Fruit fly (Drosophila melanogaster) whole organism, prepupa: Measurements from ENCODE around the gene CG11529.

Experiments used
- CG11294 ChIP-seq: fragments of 200-800 bp; sonication (Bioruptor generic); IDR thresholded peaks from 2 replicates; pipeline ENCODE4 v1.3.6; 2022; ENCODE audit warnings: missing biosample characterization, missing genetic modification characterization
- CG34406 ChIP-seq: fragments of 200-800 bp; sonication (Bioruptor generic); optimal IDR thresholded peaks from 3 replicates; lab custom pipeline; 2016; ENCODE audit warnings: missing biosample characterization, missing genetic modification characterization
- CG6163 ChIP-seq: fragments of 200-800 bp; sonication (Bioruptor generic); IDR thresholded peaks from 3 replicates; pipeline ENCODE4 v1.3.6; 2022; ENCODE audit warnings: missing biosample characterization, missing genetic modification characterization
- CG6854 ChIP-seq: fragments of 200-800 bp; sonication (Bioruptor generic); optimal IDR thresholded peaks from 2 replicates; lab custom pipeline; 2017; ENCODE audit warnings: missing biosample characterization, mild to moderate bottlenecking, missing genetic modification characterization
- CG8319 ChIP-seq: fragments of 200-800 bp; sonication (Bioruptor generic); optimal IDR thresholded peaks from 3 replicates; lab custom pipeline; 2016; ENCODE audit warnings: missing biosample characterization, missing genetic modification characterization
- Ets96B ChIP-seq: fragments of 200-800 bp; optimal IDR thresholded peaks from 2 replicates; lab custom pipeline; 2019; ENCODE audit warnings: missing biosample characterization, mild to moderate bottlenecking, missing genetic modification characterization, moderate library complexity
- Lpt ChIP-seq: fragments of 200-800 bp; sonication (Bioruptor generic); optimal IDR thresholded peaks from 3 replicates; lab custom pipeline; 2016; ENCODE audit warnings: missing biosample characterization, missing genetic modification characterization
- OdsH ChIP-seq: fragments of 200-800 bp; sonication (Bioruptor generic); optimal IDR thresholded peaks from 3 replicates; lab custom pipeline; 2016; ENCODE audit warnings: missing biosample characterization, missing genetic modification characterization
- acj6 ChIP-seq: fragments of 200-800 bp; sonication (Bioruptor generic); optimal IDR thresholded peaks from 3 replicates; lab custom pipeline; 2016; ENCODE audit warnings: missing biosample characterization, missing genetic modification characterization
- fkh ChIP-seq: fragments of 200-800 bp; sonication (Bioruptor generic); optimal IDR thresholded peaks from 3 replicates; lab custom pipeline; 2017; ENCODE audit warnings: missing biosample characterization, mild to moderate bottlenecking, missing genetic modification characterization, moderate library complexity
- salr ChIP-seq, 2 experiments: fragments of 200-800 bp; sonication (Bioruptor generic); optimal IDR thresholded peaks; 3 replicates each; lab custom pipeline; 2016 to 2018; ENCODE audit warnings: missing biosample characterization in 2 of 2, missing genetic modification characterization in 2 of 2, mild to moderate bottlenecking in 1 of 2

DNA sequence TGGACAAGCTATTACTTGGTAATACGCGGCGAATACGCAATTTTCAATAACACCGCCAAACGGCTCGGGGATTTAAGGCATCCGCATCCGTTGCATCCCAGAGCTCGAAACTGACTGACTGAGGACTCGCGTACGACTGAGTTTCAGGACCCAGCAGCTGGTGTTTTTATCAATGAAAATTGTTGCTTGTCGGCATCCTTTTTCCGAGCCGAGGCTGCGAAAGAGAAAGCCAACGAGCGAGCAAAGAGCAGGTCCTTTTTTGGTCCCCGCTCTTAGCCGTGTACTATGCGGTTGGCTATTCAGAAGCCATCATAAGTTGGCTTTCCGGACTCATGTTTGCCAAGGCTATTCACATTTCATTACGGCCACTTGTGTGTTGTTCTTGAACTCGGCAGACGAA is 22.2 kb upstream of the CG11529 start, which contains the start of gene Rh7:
- TF ChIP-seq CG6163 (GFP tag; lab: Robert Waterston, UW) (no peak), Ets96B (tag; lab: Kevin White, UChicago) (no peak), CG8319 (no peak), acj6 (GFP tag; lab: Kevin White, UChicago) (no peak), Lpt (GFP tag; lab: Kevin White, UChicago) (no peak), CG34406 (no peak), fkh (GFP tag; lab: Kevin White, UChicago) (no peak), OdsH (GFP tag; lab: Kevin White, UChicago) (no peak), CG11294 (GFP tag; lab: Robert Waterston, UW) (no peak), CG6854 (GFP tag; lab: Kevin White, UChicago) (no peak), salr (GFP tag; optimal IDR thresholded peaks at IDR 0.05; lab: Kevin White, UChicago) (no peak)
